Worm (Caenorhabditis elegans) whole organism, L4 larva: ENCODE results near the gene srbc-79.

Experiments
- lir-3 ChIP-seq: sonication (generic microtip); optimal IDR thresholded peaks from 2 replicates; lab custom pipeline; 2016; ENCODE audit warnings: mild to moderate bottlenecking, missing genetic modification characterization, missing compliant biosample characterization
- php-3 ChIP-seq: fragments of 200-800 bp; sonication (Bioruptor generic); IDR thresholded peaks from 2 replicates; pipeline ENCODE4 v1.3.6; 2022; ENCODE audit warnings: missing genetic modification reagents, missing genetic modification characterization, missing compliant biosample characterization

ce11 chrV:20497537-20497936, 5.3 kb upstream of the srbc-79 start:
- TF ChIP-seq php-3 (GFP tag; lab: Robert Waterston, UW) = no peak
- no peak for TF ChIP-seq lir-3 (tag; lab: Kevin White, UChicago)
